Fruit fly (Drosophila melanogaster) whole organism, embryonic: Measurements from ENCODE around the gene CG45207.

Experiments
- Antp ChIP-seq: fragments of 200-800 bp; sonication (Bioruptor generic); optimal IDR thresholded peaks from 3 replicates; lab custom pipeline; 2016; ENCODE audit warnings: missing biosample characterization, missing genetic modification characterization
- C15 ChIP-seq: fragments of 200-800 bp; sonication (Bioruptor generic); IDR thresholded peaks from 3 replicates; pipeline ENCODE4 v1.3.6; 2022; ENCODE audit warnings: missing biosample characterization, missing genetic modification characterization
- CG10321 ChIP-seq: fragments of 200-800 bp; sonication (Bioruptor generic); IDR thresholded peaks from 2 replicates; pipeline ENCODE4 v1.3.6; 2022; ENCODE audit warnings: missing biosample characterization, missing genetic modification characterization
- CG10462 ChIP-seq: fragments of 200-800 bp; sonication (Bioruptor generic); optimal IDR thresholded peaks from 2 replicates; lab custom pipeline; 2016; ENCODE audit warnings: missing biosample characterization, missing genetic modification characterization
- CG12155 ChIP-seq: fragments of 200-800 bp; sonication (Bioruptor generic); optimal IDR thresholded peaks from 3 replicates; lab custom pipeline; 2016; ENCODE audit warnings: missing biosample characterization, missing genetic modification characterization
- CG13624 ChIP-seq: fragments of 200-800 bp; sonication (Bioruptor generic); optimal IDR thresholded peaks from 2 replicates; lab custom pipeline; 2016; ENCODE audit warnings: missing biosample characterization, missing genetic modification characterization
- CG1603 ChIP-seq: fragments of 200-800 bp; sonication (Bioruptor generic); optimal IDR thresholded peaks from 2 replicates; lab custom pipeline; 2019; ENCODE audit warnings: missing biosample characterization, mild to moderate bottlenecking, missing genetic modification characterization, moderate library complexity
- CG17186 ChIP-seq: fragments of 200-800 bp; sonication (Bioruptor generic); optimal IDR thresholded peaks from 3 replicates; lab custom pipeline; 2017; ENCODE audit warnings: missing biosample characterization, missing genetic modification reagents, missing genetic modification characterization
- CG17802 ChIP-seq: fragments of 200-800 bp; sonication (Bioruptor generic); optimal IDR thresholded peaks from 2 replicates; lab custom pipeline; 2018; ENCODE audit warnings: missing biosample characterization, mild to moderate bottlenecking, missing genetic modification characterization, moderate library complexity
- CG1792 ChIP-seq: fragments of 200-800 bp; sonication (Bioruptor generic); optimal IDR thresholded peaks from 2 replicates; lab custom pipeline; 2016; ENCODE audit warnings: missing biosample characterization, missing genetic modification characterization
- CG2199 ChIP-seq: fragments of 200-800 bp; sonication (Bioruptor generic); IDR thresholded peaks from 3 replicates; pipeline ENCODE4 v1.3.6; 2022; ENCODE audit warnings: missing biosample characterization, missing genetic modification characterization
- CG32532 ChIP-seq: fragments of 200-800 bp; sonication (Bioruptor generic); IDR thresholded peaks from 2 replicates; pipeline ENCODE4 v1.3.6; 2022; ENCODE audit warnings: missing biosample characterization, missing genetic modification characterization
- CG34422 ChIP-seq: fragments of 200-800 bp; sonication (Bioruptor generic); IDR thresholded peaks from 3 replicates; pipeline ENCODE4 v1.3.6; 2022; ENCODE audit warnings: missing biosample characterization, missing genetic modification characterization
- CG3838 ChIP-seq: fragments of 200-800 bp; sonication (Bioruptor generic); optimal IDR thresholded peaks from 3 replicates; lab custom pipeline; 2016; ENCODE audit warnings: missing biosample characterization, missing genetic modification characterization
- CG6791 ChIP-seq: fragments of 200-800 bp; sonication (Bioruptor generic); IDR thresholded peaks from 3 replicates; pipeline ENCODE4 v1.3.6; 2022; ENCODE audit warnings: missing biosample characterization, missing genetic modification characterization; ENCODE audit not compliant: partially characterized antibody
- CG7987 ChIP-seq: fragments of 200-800 bp; sonication (Bioruptor generic); optimal IDR thresholded peaks from 2 replicates; lab custom pipeline; 2018; ENCODE audit warnings: missing biosample characterization, mild to moderate bottlenecking, missing genetic modification characterization, moderate library complexity
- CG8290 ChIP-seq, 3 experiments: fragments of 200-800 bp; sonication (Bioruptor generic); optimal IDR thresholded peaks; 2 replicates each; lab custom pipeline; 2016 to 2019; ENCODE audit warnings: missing biosample characterization in 3 of 3, missing genetic modification characterization in 3 of 3, mild to moderate bottlenecking in 2 of 3, moderate library complexity in 1 of 3
- CG9817 ChIP-seq: fragments of 200-800 bp; sonication (Bioruptor generic); optimal IDR thresholded peaks from 2 replicates; lab custom pipeline; 2018; ENCODE audit warnings: missing biosample characterization, mild to moderate bottlenecking, missing genetic modification characterization, moderate library complexity
- CG9932 ChIP-seq: fragments of 200-800 bp; sonication (Bioruptor generic); IDR thresholded peaks from 2 replicates; pipeline ENCODE4 v1.3.6; 2022; ENCODE audit warnings: missing biosample characterization, missing genetic modification characterization
- Dbx ChIP-seq: fragments of 200-800 bp; sonication (Bioruptor generic); IDR thresholded peaks from 3 replicates; pipeline ENCODE4 v1.3.6; 2022; ENCODE audit warnings: missing biosample characterization, missing genetic modification characterization
- Dll ChIP-seq: fragments of 200-800 bp; sonication (Bioruptor generic); IDR thresholded peaks from 4 replicates; pipeline ENCODE4 v1.3.6; 2022; ENCODE audit warnings: missing biosample characterization, missing genetic modification characterization; ENCODE audit not compliant: partially characterized antibody
- Ets97D ChIP-seq: fragments of 200-800 bp; sonication (Bioruptor generic); optimal IDR thresholded peaks from 3 replicates; lab custom pipeline; 2016; ENCODE audit warnings: missing biosample characterization, missing genetic modification characterization
- H2.0 ChIP-seq: fragments of 200-800 bp; sonication (Bioruptor generic); IDR thresholded peaks from 2 replicates; pipeline ENCODE4 v1.3.6; 2022; ENCODE audit warnings: missing biosample characterization, missing genetic modification characterization
- HLH4C ChIP-seq: fragments of 200-800 bp; sonication (Bioruptor generic); IDR thresholded peaks from 3 replicates; pipeline ENCODE4 v1.3.6; 2022; ENCODE audit warnings: missing biosample characterization, missing genetic modification characterization; ENCODE audit not compliant: partially characterized antibody
- Hr3 ChIP-seq: fragments of 200-800 bp; sonication (Bioruptor generic); optimal IDR thresholded peaks from 3 replicates; lab custom pipeline; 2016; ENCODE audit warnings: missing biosample characterization, missing genetic modification characterization
- Lim3 ChIP-seq: fragments of 200-800 bp; sonication (Bioruptor generic); IDR thresholded peaks from 2 replicates; pipeline ENCODE4 v1.3.6; 2022; ENCODE audit warnings: missing biosample characterization, missing genetic modification characterization
- MBD-R2 ChIP-seq: fragments of 200-800 bp; sonication (Bioruptor generic); IDR thresholded peaks from 2 replicates; pipeline ENCODE4 v1.3.6; 2022; ENCODE audit warnings: missing biosample characterization, missing genetic modification characterization
- Nf-YC ChIP-seq: fragments of 200-800 bp; optimal IDR thresholded peaks from 3 replicates; lab custom pipeline; 2019; ENCODE audit warnings: missing biosample characterization, mild to moderate bottlenecking, missing genetic modification characterization, moderate library complexity
- Oaz ChIP-seq: fragments of 200-800 bp; sonication (Bioruptor generic); IDR thresholded peaks from 2 replicates; pipeline ENCODE4 v1.3.6; 2022; ENCODE audit warnings: missing biosample characterization, missing genetic modification characterization
- Oli ChIP-seq: fragments of 200-800 bp; sonication (Bioruptor generic); optimal IDR thresholded peaks from 2 replicates; lab custom pipeline; 2018; ENCODE audit warnings: missing biosample characterization, mild to moderate bottlenecking, missing genetic modification characterization, moderate library complexity
- Pdp1 ChIP-seq, 2 experiments: fragments of 200-800 bp; sonication (Bioruptor generic); optimal IDR thresholded peaks; 3 replicates each; lab custom pipeline; 2016; ENCODE audit warnings: missing biosample characterization in 2 of 2, missing genetic modification characterization in 2 of 2, mild to moderate bottlenecking in 1 of 2, moderate library complexity in 1 of 2
- Ravus ChIP-seq: fragments of 200-800 bp; sonication (Bioruptor generic); IDR thresholded peaks from 2 replicates; pipeline ENCODE4 v1.3.6; 2022; ENCODE audit warnings: missing biosample characterization, missing genetic modification characterization
- Xbp1 ChIP-seq: fragments of 200-800 bp; sonication (Bioruptor generic); optimal IDR thresholded peaks from 3 replicates; lab custom pipeline; 2016; ENCODE audit warnings: missing biosample characterization, mild to moderate bottlenecking, missing genetic modification characterization
- chm ChIP-seq: fragments of 200-800 bp; sonication (Bioruptor generic); IDR thresholded peaks from 2 replicates; pipeline ENCODE4 v1.3.6; 2022; ENCODE audit warnings: missing biosample characterization, missing genetic modification characterization
- dm ChIP-seq: fragments of 200-800 bp; sonication (Bioruptor generic); optimal IDR thresholded peaks from 3 replicates; lab custom pipeline; 2016; ENCODE audit warnings: missing biosample characterization, missing genetic modification characterization
- kay ChIP-seq: fragments of 200-800 bp; sonication (Bioruptor generic); optimal IDR thresholded peaks from 2 replicates; lab custom pipeline; 2016; ENCODE audit warnings: missing biosample characterization, missing genetic modification characterization
- p53 ChIP-seq: fragments of 200-800 bp; sonication (Bioruptor generic); optimal IDR thresholded peaks from 2 replicates; lab custom pipeline; 2016; ENCODE audit warnings: missing biosample characterization, missing genetic modification characterization
- schlank ChIP-seq: fragments of 200-800 bp; sonication (Bioruptor generic); optimal IDR thresholded peaks from 2 replicates; lab custom pipeline; 2018; ENCODE audit warnings: missing biosample characterization, mild to moderate bottlenecking, missing genetic modification characterization
- shn ChIP-seq: fragments of 200-800 bp; sonication (Bioruptor generic); optimal IDR thresholded peaks from 3 replicates; lab custom pipeline; 2016; ENCODE audit warnings: missing biosample characterization, missing genetic modification characterization
- tll ChIP-seq, 2 experiments: fragments of 200-800 bp in 1 of 2; fragments of >200 bp in 1 of 2; sonication (Bioruptor generic) in 1 of 2; optimal IDR thresholded peaks; 2 replicates each; lab custom pipeline; 2017 to 2019; ENCODE audit warnings: missing biosample characterization in 2 of 2, missing genetic modification characterization in 2 of 2, mild to moderate bottlenecking in 1 of 2, moderate library complexity in 1 of 2
- tna ChIP-seq: fragments of 200-800 bp; sonication (Bioruptor generic); IDR thresholded peaks from 2 replicates; pipeline ENCODE4 v1.3.6; 2022; ENCODE audit warnings: missing biosample characterization, missing genetic modification characterization; ENCODE audit not compliant: partially characterized antibody
- trh ChIP-seq: fragments of 200-800 bp; sonication (Bioruptor generic); optimal IDR thresholded peaks from 2 replicates; lab custom pipeline; 2016; ENCODE audit warnings: missing biosample characterization, missing genetic modification characterization

CG45207 gene

dm6 chr3R:15792427-15792826 is 17.3 kb upstream of the CG45207 start, which contains the start of gene Acyp2 (continued):
- TF ChIP-seq Dbx (peak; percentile 63; the same call in 2 of the 3 replicates), Xbp1 (GFP tag; lab: Kevin White, UChicago) (peak; percentile 51), Nf-YC (tag; lab: Kevin White, UChicago) (no peak), schlank (tag; lab: Kevin White, UChicago) (no peak), CG34422 (no peak), Pdp1 (GFP tag; optimal IDR thresholded peaks at IDR 0.05; lab: Kevin White, UChicago) (peak in 1 of 2 experiments; percentile 48), CG32532 (GFP tag; lab: Robert Waterston, UW) (peak; percentile 41; the same call in 1 of the 2 replicates), CG13624 (GFP tag; lab: Kevin White, UChicago) (peak; percentile 27), CG1603 (peak; percentile 77), CG9932 (GFP tag; lab: Robert Waterston, UW) (peak; percentile 70), CG17802 (tag; lab: Kevin White, UChicago) (peak; percentile 75), CG7987 (peak; percentile 9), CG17186 (GFP tag; lab: Kevin White, UChicago) (peak; percentile 44), shn (GFP tag; lab: Kevin White, UChicago) (peak; percentile 8), Lim3 (GFP tag; lab: Robert Waterston, UW) (no peak), dm (GFP tag; lab: Kevin White, UChicago) (peak; percentile 9), HLH4C (GFP tag; lab: Robert Waterston, UW) (0 out of 3 replicates have a peak, but pooled peaks have one; percentile 15), H2.0 (GFP tag; lab: Robert Waterston, UW) (no peak), Ets97D (GFP tag; lab: Kevin White, UChicago) (peak; percentile 80), CG2199 (GFP tag; lab: Robert Waterston, UW) (peak; percentile 75; the same call in 2 of the 3 replicates), CG1792 (GFP tag; lab: Kevin White, UChicago) (no peak), CG12155 (GFP tag; lab: Kevin White, UChicago) (peak; percentile 50), tna (GFP tag; lab: Robert Waterston, UW) (peak; percentile 31; the same call in 1 of the 2 replicates), CG10462 (GFP tag; lab: Kevin White, UChicago) (peak; percentile 68)
- TF ChIP-seq, all 482 proteins: peak for 151

dm6 chr3R:15788221-15788620 is 13.1 kb upstream of the CG45207 start, which contains the start of gene Uros2:
Gene Uros2 (plus strand): TSS chr3R:15788521.
- TF ChIP-seq trh (GFP tag; lab: Kevin White, UChicago) (no peak), CG6791 (no peak), MBD-R2 (GFP tag; lab: Robert Waterston, UW) (no peak), CG10321 (no peak), Dll (GFP tag; lab: Robert Waterston, UW) (no peak), kay (GFP tag; lab: Kevin White, UChicago) (no peak), Hr3 (GFP tag; lab: Kevin White, UChicago) (no peak), p53 (GFP tag; lab: Kevin White, UChicago) (no peak), Antp (GFP tag; lab: Kevin White, UChicago) (no peak), CG9817 (tag; lab: Kevin White, UChicago) (no peak), chm (GFP tag; lab: Robert Waterston, UW) (no peak), CG3838 (GFP tag; lab: Kevin White, UChicago) (no peak), Oli (no peak), tll (GFP tag; optimal IDR thresholded peaks at IDR 0.05; lab: Kevin White, UChicago) (no peak), Oaz (GFP tag; lab: Robert Waterston, UW) (no peak), CG8290 (GFP tag; optimal IDR thresholded peaks at IDR 0.05; lab: Kevin White, UChicago) (no peak), CG8290 (tag; optimal IDR thresholded peaks at IDR 0.05; lab: Kevin White, UChicago) (no peak), Ravus (GFP tag; lab: Robert Waterston, UW) (no peak), schlank (tag; lab: Kevin White, UChicago) (no peak), C15 (GFP tag; lab: Robert Waterston, UW) (no peak)
